Worm (Caenorhabditis elegans): ENCODE data around the gene C04G6.4.
A peak's percentile ranks its signal among the peaks of the same experiment; 100 is the strongest.

C04G6.4 gene

ce11 chrII:5056254-5056653, 27.0 kb downstream of the C04G6.4 start:
- TF ChIP-seq ceh-13 (GFP tag; optimal IDR thresholded peaks at IDR 0.05) (no peak), ama-1 (optimal IDR thresholded peaks at IDR 0.05) (no peak), sea-1 (GFP tag; conservative IDR thresholded peaks at IDR 0.05) (no peak)

DNA sequence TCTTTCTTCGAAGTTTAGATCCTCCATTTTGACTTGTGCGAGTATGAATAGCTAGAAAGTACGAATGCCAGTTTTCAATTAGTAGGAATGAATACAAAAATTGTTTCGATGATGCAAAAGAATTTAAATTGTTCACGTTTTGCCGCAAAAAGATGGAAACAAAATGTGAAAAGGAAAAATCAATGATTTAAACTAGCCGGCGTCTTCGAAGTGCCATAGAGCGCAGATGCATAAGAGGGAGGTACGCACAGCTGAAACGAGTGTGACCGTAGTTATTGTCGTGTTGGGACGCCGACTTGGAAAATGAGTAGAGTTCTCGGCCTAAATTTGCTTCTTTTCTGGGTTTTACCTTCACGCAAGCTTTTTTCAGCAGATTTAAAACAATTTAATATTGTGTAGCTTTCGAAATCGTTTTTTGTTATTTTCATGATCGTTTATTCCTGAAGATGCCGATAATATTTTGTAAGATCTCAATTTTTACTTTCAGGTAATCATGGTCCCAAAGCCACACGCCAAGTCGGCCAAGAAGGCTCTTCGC, 28.0 kb downstream of the C04G6.4 start, which contains the start of the genes ify-1 and rpl-22:
TSS of gene ify-1 (minus strand) at position 51 of the 538 bp plus-strand sequence.
TSS of gene rpl-22 (plus strand) at position 488 of the 538 bp plus-strand sequence.
- no peak for TF ChIP-seq ceh-13 (GFP tag; optimal IDR thresholded peaks at IDR 0.05)
- TF ChIP-seq sea-1 (GFP tag; conservative IDR thresholded peaks at IDR 0.05), result no peak
- peak; percentile 56; the same call in 1 of the 2 replicates for TF ChIP-seq tbx-37 (GFP tag; conservative IDR thresholded peaks at IDR 0.05)
- no peak for TF ChIP-seq ceh-36 (tag; optimal IDR thresholded peaks at IDR 0.05)
- TF ChIP-seq F13C5.2 (tag; optimal IDR thresholded peaks at IDR 0.05), result peak; percentile 83
- peak; percentile 69; the same call in 1 of the 2 replicates for TF ChIP-seq flt-1 (GFP tag; IDR thresholded peaks at IDR 0.05)
- TF ChIP-seq tbx-11 (GFP tag; IDR thresholded peaks at IDR 0.05), result no peak
- TF ChIP-seq ama-1 (optimal IDR thresholded peaks at IDR 0.05), result no peak
- TF ChIP-seq hnd-1 (tag; optimal IDR thresholded peaks at IDR 0.05), result no peak
- peak; percentile 65 for TF ChIP-seq hmg-4 (GFP tag; optimal IDR thresholded peaks at IDR 0.05)

ce11 chrII:5050776-5051175, 32.5 kb downstream of the C04G6.4 start:
- no peak for TF ChIP-seq hmbx-1 (tag; optimal IDR thresholded peaks at IDR 0.05)
- TF ChIP-seq scrt-1 (GFP tag; IDR thresholded peaks at IDR 0.05), result no peak
- no peak for TF ChIP-seq ama-1 (optimal IDR thresholded peaks at IDR 0.05)
- no peak for TF ChIP-seq tbx-37 (GFP tag; conservative IDR thresholded peaks at IDR 0.05)
- no peak for TF ChIP-seq sea-1 (GFP tag; conservative IDR thresholded peaks at IDR 0.05)
- TF ChIP-seq F13C5.2 (tag; optimal IDR thresholded peaks at IDR 0.05), result no peak
- TF ChIP-seq ceh-36 (tag; optimal IDR thresholded peaks at IDR 0.05), result no peak
- no peak for TF ChIP-seq ets-7 (tag; optimal IDR thresholded peaks at IDR 0.05)
- TF ChIP-seq pes-1 (GFP tag; IDR thresholded peaks at IDR 0.05), result no peak
- no peak for TF ChIP-seq hnd-1 (tag; optimal IDR thresholded peaks at IDR 0.05)
- TF ChIP-seq aly-1 (tag; optimal IDR thresholded peaks at IDR 0.05), result no peak
- TF ChIP-seq ceh-13 (GFP tag; optimal IDR thresholded peaks at IDR 0.05), result no peak
- TF ChIP-seq hmg-4 (GFP tag; optimal IDR thresholded peaks at IDR 0.05), result no peak
- TF ChIP-seq tbx-11 (GFP tag; IDR thresholded peaks at IDR 0.05), result no peak
- no peak for TF ChIP-seq flt-1 (GFP tag; IDR thresholded peaks at IDR 0.05)
- no peak for TF ChIP-seq tra-4 (tag; optimal IDR thresholded peaks at IDR 0.05)
- no peak for TF ChIP-seq B0310.2 (tag; optimal IDR thresholded peaks at IDR 0.05)

DNA sequence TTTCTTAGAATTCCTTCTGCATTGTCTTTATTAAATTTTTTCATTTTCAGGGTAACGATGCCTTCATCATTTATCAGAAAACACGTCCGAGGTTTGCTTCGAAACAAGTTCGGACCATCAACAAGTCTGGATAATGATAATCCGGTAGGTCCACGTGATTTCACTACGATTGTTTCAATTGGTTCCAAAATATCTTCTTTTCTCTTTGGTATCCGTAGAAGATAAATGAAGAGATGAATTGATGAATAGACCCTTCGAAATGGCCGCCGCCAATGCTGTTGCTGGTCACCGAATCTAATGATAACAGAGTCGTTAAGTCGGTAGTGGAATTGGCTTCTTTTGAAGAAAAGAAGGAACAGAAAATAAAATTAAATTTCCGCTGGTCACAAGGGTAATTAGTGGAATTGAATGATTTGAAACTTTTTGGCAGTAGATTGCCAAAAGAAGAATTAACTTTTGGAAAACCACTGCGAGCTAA, 33.3 kb downstream of the C04G6.4 start, which contains the start of gene F33G12.6:
TSS of gene F33G12.6 (plus strand) at position 51 of the 478 bp plus-strand sequence.
- no peak for TF ChIP-seq aly-1 (tag; optimal IDR thresholded peaks at IDR 0.05)
- no peak for TF ChIP-seq hnd-1 (tag; optimal IDR thresholded peaks at IDR 0.05)
- TF ChIP-seq ceh-13 (GFP tag; optimal IDR thresholded peaks at IDR 0.05), result no peak
- no peak for TF ChIP-seq B0310.2 (tag; optimal IDR thresholded peaks at IDR 0.05)
- TF ChIP-seq flt-1 (GFP tag; IDR thresholded peaks at IDR 0.05), result no peak
- no peak for TF ChIP-seq F13C5.2 (tag; optimal IDR thresholded peaks at IDR 0.05)
- no peak for TF ChIP-seq pes-1 (GFP tag; IDR thresholded peaks at IDR 0.05)
- TF ChIP-seq ama-1 (optimal IDR thresholded peaks at IDR 0.05), result no peak
- no peak for TF ChIP-seq scrt-1 (GFP tag; IDR thresholded peaks at IDR 0.05)
- TF ChIP-seq hmbx-1 (tag; optimal IDR thresholded peaks at IDR 0.05), result no peak

DNA sequence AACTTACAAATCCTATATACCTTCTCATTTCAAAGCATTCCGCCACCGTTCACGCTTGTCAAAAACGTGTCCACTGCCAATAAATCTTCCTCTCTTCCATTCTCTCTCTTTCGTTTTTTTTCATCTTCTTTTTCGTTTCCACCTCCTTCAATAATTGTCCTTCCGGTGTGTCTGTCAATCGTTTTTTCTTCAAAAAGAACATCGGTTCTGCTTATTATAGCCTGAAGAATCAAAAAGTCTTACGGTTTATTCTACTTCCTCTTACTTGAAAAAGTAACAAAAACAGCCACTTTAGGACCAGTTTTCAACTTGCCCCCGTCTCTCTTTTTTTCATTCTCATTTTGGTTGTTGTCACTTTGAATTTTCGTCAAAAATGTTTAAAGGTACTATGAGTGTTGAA, 34.0 kb downstream of the C04G6.4 start:
- TF ChIP-seq F13C5.2 (tag; optimal IDR thresholded peaks at IDR 0.05) (no peak), hmg-4 (GFP tag; optimal IDR thresholded peaks at IDR 0.05) (no peak)

ce11 chrII:5048185-5048795, 35.0 kb downstream of the C04G6.4 start:
- TF ChIP-seq B0310.2 (tag; optimal IDR thresholded peaks at IDR 0.05), result no peak
- no peak for TF ChIP-seq hmbx-1 (tag; optimal IDR thresholded peaks at IDR 0.05)
- TF ChIP-seq ceh-36 (tag; optimal IDR thresholded peaks at IDR 0.05), result no peak
- TF ChIP-seq F13C5.2 (tag; optimal IDR thresholded peaks at IDR 0.05), result no peak
- TF ChIP-seq scrt-1 (GFP tag; IDR thresholded peaks at IDR 0.05), result no peak
- TF ChIP-seq sea-1 (GFP tag; conservative IDR thresholded peaks at IDR 0.05), result no peak
- TF ChIP-seq flt-1 (GFP tag; IDR thresholded peaks at IDR 0.05), result no peak
- TF ChIP-seq pes-1 (GFP tag; IDR thresholded peaks at IDR 0.05), result no peak
- TF ChIP-seq ama-1 (optimal IDR thresholded peaks at IDR 0.05), result no peak
- TF ChIP-seq hmg-4 (GFP tag; optimal IDR thresholded peaks at IDR 0.05), result no peak
- TF ChIP-seq tra-4 (tag; optimal IDR thresholded peaks at IDR 0.05), result no peak
- no peak for TF ChIP-seq ceh-13 (GFP tag; optimal IDR thresholded peaks at IDR 0.05)
- no peak for TF ChIP-seq aly-1 (tag; optimal IDR thresholded peaks at IDR 0.05)
- no peak for TF ChIP-seq tbx-37 (GFP tag; conservative IDR thresholded peaks at IDR 0.05)
- no peak for TF ChIP-seq tbx-11 (GFP tag; IDR thresholded peaks at IDR 0.05)
- TF ChIP-seq ets-7 (tag; optimal IDR thresholded peaks at IDR 0.05), result no peak

- TF ChIP-seq tra-4 (tag; optimal IDR thresholded peaks at IDR 0.05), result no peak
- TF ChIP-seq ceh-13 (GFP tag; optimal IDR thresholded peaks at IDR 0.05), result no peak
- no peak for TF ChIP-seq hnd-1 (tag; optimal IDR thresholded peaks at IDR 0.05)
- no peak for TF ChIP-seq ets-7 (tag; optimal IDR thresholded peaks at IDR 0.05)
- no peak for TF ChIP-seq F13C5.2 (tag; optimal IDR thresholded peaks at IDR 0.05)
Observed at ce11 chrII:5047279-5047678, 36.0 kb downstream of the C04G6.4 start.

Data from whole organism, early embryonic.